Worm (Caenorhabditis elegans) whole organism, L3 larva: ENCODE results near the gene srxa-12.

Experiments
- fkh-10 ChIP-seq: sonication (generic microtip); optimal IDR thresholded peaks from 2 replicates; lab custom pipeline; 2017; ENCODE audit warnings: missing biosample characterization, missing genetic modification reagents, missing genetic modification characterization
- fos-1 ChIP-seq: fragments of 150-350 bp; optimal IDR thresholded peaks from 2 replicates; lab custom pipeline; 2014; ENCODE audit warnings: missing biosample characterization, missing genetic modification characterization
- lin-15B ChIP-seq: fragments of 150-350 bp; optimal IDR thresholded peaks from 2 replicates; lab custom pipeline; 2014; ENCODE audit warnings: missing biosample characterization, missing genetic modification characterization
- nhr-43 ChIP-seq: sonication (generic microtip); optimal IDR thresholded peaks from 2 replicates; lab custom pipeline; 2016; ENCODE audit warnings: mild to moderate bottlenecking, missing genetic modification characterization, missing compliant biosample characterization; ENCODE audit not compliant: poor library complexity, severe bottlenecking
- nhr-77 ChIP-seq: fragments of 150-350 bp; optimal IDR thresholded peaks from 2 replicates; lab custom pipeline; 2014; ENCODE audit warnings: missing biosample characterization, missing genetic modification characterization
- unc-39 ChIP-seq: sonication (generic microtip); optimal IDR thresholded peaks from 4 replicates; lab custom pipeline; 2017; ENCODE audit warnings: missing biosample characterization, missing genetic modification characterization
- ztf-11 ChIP-seq: fragments of 150-350 bp; optimal IDR thresholded peaks from 2 replicates; lab custom pipeline; 2014; ENCODE audit warnings: missing biosample characterization, missing genetic modification characterization

- TF ChIP-seq lin-15B (no peak), fos-1 (tag; lab: Kevin White, UChicago) (no peak), nhr-77 (tag; lab: Kevin White, UChicago) (no peak), unc-39 (tag; lab: Kevin White, UChicago) (no peak), nhr-43 (no peak), ztf-11 (tag; lab: Kevin White, UChicago) (no peak), fkh-10 (no peak)
Measured at ce11 chrV:13923851-13924250, 2.6 kb upstream of the srxa-12 start, which contains the start of gene srxa-11.
